Worm (Caenorhabditis elegans) whole organism, young adult: ENCODE measurements around the gene haf-8.

Source experiments
- F22D6.2 ChIP-seq: sonication (generic microtip); optimal IDR thresholded peaks from 2 replicates; lab custom pipeline; 2016; ENCODE audit warnings: mild to moderate bottlenecking, missing genetic modification characterization, missing compliant biosample characterization
- F33H1.4 ChIP-seq: fragments of 200-800 bp; sonication (Bioruptor generic); IDR thresholded peaks from 2 replicates; pipeline ENCODE4 v1.3.6; 2022; ENCODE audit warnings: missing genetic modification reagents, missing genetic modification characterization, missing compliant biosample characterization
- F57C9.4 ChIP-seq: sonication (generic microtip); optimal IDR thresholded peaks from 2 replicates; lab custom pipeline; 2017; ENCODE audit warnings: mild to moderate bottlenecking, missing genetic modification characterization, missing compliant biosample characterization
- T07F8.4 ChIP-seq: sonication (generic microtip); optimal IDR thresholded peaks from 2 replicates; lab custom pipeline; 2016; ENCODE audit warnings: mild to moderate bottlenecking, missing genetic modification characterization, moderate library complexity, missing compliant biosample characterization
- Y95B8A.8 ChIP-seq: fragments of 200-800 bp; sonication (Bioruptor generic); IDR thresholded peaks from 2 replicates; pipeline ENCODE4 v1.3.6; 2022; ENCODE audit warnings: missing genetic modification reagents, missing genetic modification characterization, missing compliant biosample characterization
- ama-1 ChIP-seq, 3 experiments: fragments of 150-350 bp in 1 of 3; sonication (generic microtip) in 2 of 3; optimal IDR thresholded peaks; 2 replicates each; lab custom pipeline; 2014 to 2018; ENCODE audit warnings: missing biosample characterization in 2 of 3, missing genetic modification characterization in 2 of 3, missing genetic modification reagents in 2 of 3
- ets-4 ChIP-seq: fragments of 200-800 bp; sonication (Bioruptor generic); optimal IDR thresholded peaks from 2 replicates; lab custom pipeline; 2018; ENCODE audit warnings: mild to moderate bottlenecking, missing genetic modification characterization, missing compliant biosample characterization
- fkh-3 ChIP-seq: sonication (generic microtip); optimal IDR thresholded peaks from 2 replicates; lab custom pipeline; 2016; ENCODE audit warnings: mild to moderate bottlenecking, missing genetic modification characterization, missing compliant biosample characterization
- lsy-27 ChIP-seq: sonication (generic microtip); optimal IDR thresholded peaks from 2 replicates; lab custom pipeline; 2017; ENCODE audit warnings: missing genetic modification characterization, mild to moderate bottlenecking, missing compliant biosample characterization, antibody characterized with exemption, missing genotype, borderline replicate concordance; ENCODE audit not compliant: insufficient read depth
- pha-4 ChIP-seq: fragments of 150-350 bp; sonication (generic microtip); optimal IDR thresholded peaks from 2 replicates; lab custom pipeline; 2014; ENCODE audit warnings: missing biosample characterization, missing genetic modification reagents, missing genetic modification characterization
- snpc-4 ChIP-seq, 5 experiments: fragments of 150-350 bp in 1 of 5; sonication (generic microtip) in 4 of 5; optimal IDR thresholded peaks; 2 replicates each; lab custom pipeline; 2014 to 2018; ENCODE audit warnings: missing genetic modification characterization in 5 of 5, missing biosample characterization in 3 of 5, antibody characterized with exemption in 2 of 5, mild to moderate bottlenecking in 2 of 5, missing compliant biosample characterization in 2 of 5, missing genotype in 2 of 5, moderate library complexity in 2 of 5, missing genetic modification reagents in 1 of 5
- sptf-2 ChIP-seq: fragments of 200-800 bp; sonication (Bioruptor generic); optimal IDR thresholded peaks from 2 replicates; lab custom pipeline; 2018; ENCODE audit warnings: mild to moderate bottlenecking, missing genetic modification characterization, missing compliant biosample characterization
- unc-62 ChIP-seq: fragments of 150-350 bp; optimal IDR thresholded peaks from 2 replicates; lab custom pipeline; 2014; ENCODE audit warnings: missing biosample characterization, missing genetic modification reagents, missing genetic modification characterization

DNA sequence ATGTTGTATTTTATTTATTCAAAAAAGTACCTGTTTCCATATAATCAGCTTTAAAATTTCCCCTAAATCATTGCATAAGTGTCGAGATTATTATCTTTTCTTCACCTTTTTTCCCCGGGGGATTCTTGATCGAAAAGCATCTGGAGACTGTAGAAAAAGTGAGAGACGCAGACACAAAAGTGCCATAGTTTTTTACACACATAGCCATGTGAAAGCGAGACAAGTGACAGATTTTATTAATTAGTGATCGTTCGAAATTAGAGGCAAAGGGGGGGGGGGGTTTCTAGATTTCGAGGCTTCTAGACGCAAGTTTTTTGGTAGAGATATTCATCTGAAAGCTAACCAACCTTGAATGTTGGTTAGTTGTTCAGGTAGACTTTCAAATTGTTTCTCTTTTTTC, 29.5 kb upstream of the haf-8 start:
- TF ChIP-seq unc-62 (GFP tag; lab: Kevin White, UChicago) (no peak), F22D6.2 (no peak), Y95B8A.8 (GFP tag; lab: Robert Waterston, UW) (no peak), ama-1 (optimal IDR thresholded peaks at IDR 0.05; lab: Kevin White, UChicago) (no peak), ama-1 (GFP tag; optimal IDR thresholded peaks at IDR 0.05; lab: Kevin White, UChicago) (no peak), fkh-3 (tag; lab: Kevin White, UChicago) (no peak), lsy-27 (tag; lab: Kevin White, UChicago) (no peak), T07F8.4 (tag; lab: Kevin White, UChicago) (no peak), ets-4 (GFP tag; lab: Kevin White, UChicago) (no peak), F57C9.4 (no peak), pha-4 (tag; lab: Kevin White, UChicago) (no peak), snpc-4 (GFP tag; optimal IDR thresholded peaks at IDR 0.05; lab: Kevin White, UChicago) (no peak), snpc-4 (tag; optimal IDR thresholded peaks at IDR 0.05; lab: Kevin White, UChicago) (no peak), F33H1.4 (GFP tag; lab: Robert Waterston, UW) (no peak), sptf-2 (GFP tag; lab: Kevin White, UChicago) (no peak)
